Fruit fly (Drosophila melanogaster) whole organism, embryonic: Measurements from ENCODE around the gene CG34296.
A peak's percentile ranks its signal among the peaks of the same experiment; 100 is the strongest.

Experiments
- BEAF-32 ChIP-seq: fragments of 200-800 bp; sonication (Bioruptor generic); optimal IDR thresholded peaks from 3 replicates; lab custom pipeline; 2017; ENCODE audit warnings: missing biosample characterization, missing genetic modification characterization, mild to moderate bottlenecking, moderate library complexity, missing genetic modification reagents
- Bdp1 ChIP-seq: fragments of 200-800 bp; sonication (Bioruptor generic); optimal IDR thresholded peaks from 3 replicates; lab custom pipeline; 2016; ENCODE audit warnings: missing biosample characterization, missing genetic modification characterization
- CG10462 ChIP-seq: fragments of 200-800 bp; sonication (Bioruptor generic); optimal IDR thresholded peaks from 2 replicates; lab custom pipeline; 2016; ENCODE audit warnings: missing biosample characterization, missing genetic modification characterization
- CG10979 ChIP-seq: fragments of 200-800 bp; sonication (Bioruptor generic); optimal IDR thresholded peaks from 2 replicates; lab custom pipeline; 2018; ENCODE audit warnings: missing biosample characterization, mild to moderate bottlenecking, missing genetic modification characterization, moderate library complexity
- CG11560 ChIP-seq: fragments of 200-800 bp; sonication (Bioruptor generic); IDR thresholded peaks from 3 replicates; pipeline ENCODE4 v1.3.6; 2022; ENCODE audit warnings: missing biosample characterization, missing genetic modification characterization
- CG12219 ChIP-seq: fragments of 200-800 bp; sonication (Bioruptor generic); optimal IDR thresholded peaks from 3 replicates; lab custom pipeline; 2018; ENCODE audit warnings: missing biosample characterization, mild to moderate bottlenecking, missing genetic modification characterization
- CG14710 ChIP-seq: fragments of 200-800 bp; sonication (Bioruptor generic); optimal IDR thresholded peaks from 3 replicates; lab custom pipeline; 2019; ENCODE audit warnings: missing biosample characterization, mild to moderate bottlenecking, missing genetic modification characterization, moderate library complexity
- CG15073 ChIP-seq: fragments of 200-800 bp; sonication (Bioruptor generic); optimal IDR thresholded peaks from 2 replicates; lab custom pipeline; 2016; ENCODE audit warnings: missing biosample characterization, missing genetic modification characterization
- CG15269 ChIP-seq: fragments of 200-800 bp; sonication (Bioruptor generic); optimal IDR thresholded peaks from 2 replicates; lab custom pipeline; 2018; ENCODE audit warnings: missing biosample characterization, mild to moderate bottlenecking, missing genetic modification characterization, moderate library complexity
- CG1647 ChIP-seq: fragments of 200-800 bp; sonication (Bioruptor generic); optimal IDR thresholded peaks from 3 replicates; lab custom pipeline; 2016; ENCODE audit warnings: missing biosample characterization, missing genetic modification characterization
- CG17568 ChIP-seq: fragments of 200-800 bp; sonication (Bioruptor generic); optimal IDR thresholded peaks from 2 replicates; lab custom pipeline; 2018; ENCODE audit warnings: missing biosample characterization, mild to moderate bottlenecking, missing genetic modification characterization, moderate library complexity
- CG1792 ChIP-seq: fragments of 200-800 bp; sonication (Bioruptor generic); optimal IDR thresholded peaks from 2 replicates; lab custom pipeline; 2016; ENCODE audit warnings: missing biosample characterization, missing genetic modification characterization
- CG18599 ChIP-seq: fragments of 200-800 bp; sonication (Bioruptor generic); optimal IDR thresholded peaks from 3 replicates; lab custom pipeline; 2017; ENCODE audit warnings: missing biosample characterization, missing genetic modification characterization, mild to moderate bottlenecking, moderate library complexity, missing genetic modification reagents
- CG2875 ChIP-seq: fragments of 200-800 bp; sonication (Bioruptor generic); optimal IDR thresholded peaks from 2 replicates; lab custom pipeline; 2017; ENCODE audit warnings: missing biosample characterization, mild to moderate bottlenecking, missing genetic modification characterization, missing genetic modification reagents
- CG3065 ChIP-seq: fragments of 200-800 bp; sonication (Bioruptor generic); optimal IDR thresholded peaks from 2 replicates; lab custom pipeline; 2016; ENCODE audit warnings: missing biosample characterization, missing genetic modification characterization
- CG34376 ChIP-seq: fragments of 200-800 bp; sonication (Bioruptor generic); optimal IDR thresholded peaks from 2 replicates; lab custom pipeline; 2018; ENCODE audit warnings: missing biosample characterization, mild to moderate bottlenecking, missing genetic modification characterization
- CG6683 ChIP-seq: fragments of 200-800 bp; sonication (Bioruptor generic); optimal IDR thresholded peaks from 2 replicates; lab custom pipeline; 2017; ENCODE audit warnings: missing biosample characterization, mild to moderate bottlenecking, missing genetic modification characterization, missing genetic modification reagents
- CG7556 ChIP-seq: fragments of 200-800 bp; sonication (Bioruptor generic); optimal IDR thresholded peaks from 2 replicates; lab custom pipeline; 2017; ENCODE audit warnings: missing biosample characterization, mild to moderate bottlenecking, missing genetic modification characterization
- CG7745 ChIP-seq: fragments of 200-800 bp; sonication (Bioruptor generic); optimal IDR thresholded peaks from 2 replicates; lab custom pipeline; 2018; ENCODE audit warnings: missing biosample characterization, mild to moderate bottlenecking, missing genetic modification characterization, moderate library complexity
- CG7928 ChIP-seq: fragments of 200-800 bp; sonication (Bioruptor generic); optimal IDR thresholded peaks from 2 replicates; lab custom pipeline; 2017; ENCODE audit warnings: missing biosample characterization, mild to moderate bottlenecking, missing genetic modification characterization
- Dek ChIP-seq: fragments of 200-800 bp; sonication (Bioruptor generic); optimal IDR thresholded peaks from 3 replicates; lab custom pipeline; 2019; ENCODE audit warnings: missing biosample characterization, mild to moderate bottlenecking, missing genetic modification characterization, moderate library complexity
- Dfd ChIP-seq, 2 experiments: fragments of >200 bp; optimal IDR thresholded peaks; 2 replicates each; lab custom pipeline; 2017; ENCODE audit warnings: missing biosample characterization in 2 of 2, missing genetic modification characterization in 2 of 2
- Elba2 ChIP-seq: fragments of 200-800 bp; sonication (Bioruptor generic); optimal IDR thresholded peaks from 3 replicates; lab custom pipeline; 2016; ENCODE audit warnings: missing biosample characterization, missing genetic modification characterization
- Fer1 ChIP-seq: fragments of 200-800 bp; sonication (Bioruptor generic); optimal IDR thresholded peaks from 2 replicates; lab custom pipeline; 2017; ENCODE audit warnings: missing biosample characterization, mild to moderate bottlenecking, missing genetic modification characterization
- HLH4C ChIP-seq: fragments of 200-800 bp; sonication (Bioruptor generic); IDR thresholded peaks from 3 replicates; pipeline ENCODE4 v1.3.6; 2022; ENCODE audit warnings: missing biosample characterization, missing genetic modification characterization; ENCODE audit not compliant: partially characterized antibody
- Hr51 ChIP-seq, 2 experiments: fragments of 200-800 bp; sonication (Bioruptor generic); optimal IDR thresholded peaks; 2 replicates in 1 of 2; 3 replicates in 1 of 2; lab custom pipeline; 2016 to 2018; ENCODE audit warnings: missing biosample characterization in 2 of 2, missing genetic modification characterization in 2 of 2, mild to moderate bottlenecking in 1 of 2, moderate library complexity in 1 of 2
- Hr78 ChIP-seq, 2 experiments: fragments of 200-800 bp in 1 of 2; fragments of >200 bp in 1 of 2; sonication (Bioruptor generic) in 1 of 2; optimal IDR thresholded peaks; 2 replicates each; lab custom pipeline; 2017 to 2019; ENCODE audit warnings: missing biosample characterization in 2 of 2, missing genetic modification characterization in 2 of 2, mild to moderate bottlenecking in 1 of 2, moderate library complexity in 1 of 2
- PHDP ChIP-seq: fragments of 200-800 bp; sonication (Bioruptor generic); optimal IDR thresholded peaks from 3 replicates; lab custom pipeline; 2018; ENCODE audit warnings: missing biosample characterization, mild to moderate bottlenecking, missing genetic modification characterization, moderate library complexity
- Pdp1 ChIP-seq, 2 experiments: fragments of 200-800 bp; sonication (Bioruptor generic); optimal IDR thresholded peaks; 3 replicates each; lab custom pipeline; 2016; ENCODE audit warnings: missing biosample characterization in 2 of 2, missing genetic modification characterization in 2 of 2, mild to moderate bottlenecking in 1 of 2, moderate library complexity in 1 of 2
- Rfx ChIP-seq: fragments of 200-800 bp; sonication (Bioruptor generic); IDR thresholded peaks from 2 replicates; pipeline ENCODE4 v1.3.6; 2022; ENCODE audit warnings: missing biosample characterization, missing genetic modification characterization
- Sin3A ChIP-seq: fragments of >200 bp; optimal IDR thresholded peaks from 2 replicates; lab custom pipeline; 2018
- ase ChIP-seq: fragments of 200-800 bp; sonication (Bioruptor generic); IDR thresholded peaks from 3 replicates; pipeline ENCODE4 v1.3.6; 2022; ENCODE audit warnings: missing biosample characterization, missing genetic modification characterization
- br ChIP-seq: fragments of >200 bp; optimal IDR thresholded peaks from 2 replicates; lab custom pipeline; 2017
- cas ChIP-seq: fragments of 200-800 bp; sonication (Bioruptor generic); IDR thresholded peaks from 2 replicates; pipeline ENCODE4 v1.3.6; 2022; ENCODE audit warnings: missing biosample characterization, missing genetic modification characterization
- crol ChIP-seq: fragments of 200-800 bp; sonication (Bioruptor generic); IDR thresholded peaks from 2 replicates; pipeline ENCODE4 v1.3.6; 2022; ENCODE audit warnings: missing biosample characterization, missing genetic modification characterization
- dati ChIP-seq: fragments of 200-800 bp; sonication (Bioruptor generic); IDR thresholded peaks from 2 replicates; pipeline ENCODE4 v1.3.6; 2022; ENCODE audit warnings: missing biosample characterization, missing genetic modification characterization
- dmrt99B ChIP-seq: fragments of 200-800 bp; sonication (Bioruptor generic); optimal IDR thresholded peaks from 2 replicates; lab custom pipeline; 2018; ENCODE audit warnings: missing biosample characterization, mild to moderate bottlenecking, missing genetic modification characterization, moderate library complexity
- exex ChIP-seq: fragments of 200-800 bp; sonication (Bioruptor generic); optimal IDR thresholded peaks from 4 replicates; lab custom pipeline; 2018; ENCODE audit warnings: missing biosample characterization, mild to moderate bottlenecking, missing genetic modification characterization, moderate library complexity
- hkb ChIP-seq, 2 experiments: fragments of 200-800 bp in 1 of 2; fragments of >200 bp in 1 of 2; sonication (Bioruptor generic) in 1 of 2; IDR thresholded peaks in 1 of 2; optimal IDR thresholded peaks in 1 of 2; 2 replicates each; pipeline versions ENCODE4 v1.3.6 to Lab custom; 2017 to 2022; ENCODE audit warnings: missing biosample characterization in 1 of 2, missing genetic modification characterization in 1 of 2
- hth ChIP-seq: fragments of >200 bp; optimal IDR thresholded peaks from 2 replicates; lab custom pipeline; 2017; ENCODE audit warnings: inconsistent platforms
- lbe ChIP-seq: fragments of 200-800 bp; sonication (Bioruptor generic); optimal IDR thresholded peaks from 2 replicates; lab custom pipeline; 2016; ENCODE audit warnings: missing biosample characterization, mild to moderate bottlenecking, missing genetic modification characterization
- lmd ChIP-seq: fragments of 200-800 bp; sonication (Bioruptor generic); IDR thresholded peaks from 2 replicates; pipeline ENCODE4 v1.3.6; 2022; ENCODE audit warnings: missing biosample characterization, missing genetic modification characterization
- nerfin-1 ChIP-seq: fragments of 200-800 bp; sonication (Bioruptor generic); optimal IDR thresholded peaks from 3 replicates; lab custom pipeline; 2019; ENCODE audit warnings: missing biosample characterization, mild to moderate bottlenecking, missing genetic modification characterization, moderate library complexity
- sd ChIP-seq: fragments of 200-800 bp; sonication (Bioruptor generic); optimal IDR thresholded peaks from 3 replicates; lab custom pipeline; 2018; ENCODE audit warnings: missing biosample characterization, mild to moderate bottlenecking, missing genetic modification characterization, moderate library complexity
- tgo ChIP-seq: fragments of 200-800 bp; sonication (Bioruptor generic); IDR thresholded peaks from 3 replicates; pipeline ENCODE4 v1.3.6; 2022; ENCODE audit warnings: missing biosample characterization, missing genetic modification characterization
- tll ChIP-seq, 2 experiments: fragments of 200-800 bp in 1 of 2; fragments of >200 bp in 1 of 2; sonication (Bioruptor generic) in 1 of 2; optimal IDR thresholded peaks; 2 replicates each; lab custom pipeline; 2017 to 2019; ENCODE audit warnings: missing biosample characterization in 2 of 2, missing genetic modification characterization in 2 of 2, mild to moderate bottlenecking in 1 of 2, moderate library complexity in 1 of 2
- unpg ChIP-seq: fragments of 200-800 bp; sonication (Bioruptor generic); optimal IDR thresholded peaks from 3 replicates; lab custom pipeline; 2018; ENCODE audit warnings: missing biosample characterization, mild to moderate bottlenecking, missing genetic modification characterization, moderate library complexity
- usp ChIP-seq: fragments of >200 bp; optimal IDR thresholded peaks from 2 replicates; lab custom pipeline; 2017; ENCODE audit warnings: missing biosample characterization, missing genetic modification characterization
- zen ChIP-seq: fragments of 200-800 bp; sonication (Bioruptor generic); optimal IDR thresholded peaks from 3 replicates; lab custom pipeline; 2018; ENCODE audit warnings: missing biosample characterization, mild to moderate bottlenecking, missing genetic modification characterization, moderate library complexity
- zfh2 ChIP-seq: fragments of 200-800 bp; sonication (Bioruptor generic); optimal IDR thresholded peaks from 2 replicates; lab custom pipeline; 2016; ENCODE audit warnings: missing biosample characterization, missing genetic modification characterization

CG34296 gene

DNA sequence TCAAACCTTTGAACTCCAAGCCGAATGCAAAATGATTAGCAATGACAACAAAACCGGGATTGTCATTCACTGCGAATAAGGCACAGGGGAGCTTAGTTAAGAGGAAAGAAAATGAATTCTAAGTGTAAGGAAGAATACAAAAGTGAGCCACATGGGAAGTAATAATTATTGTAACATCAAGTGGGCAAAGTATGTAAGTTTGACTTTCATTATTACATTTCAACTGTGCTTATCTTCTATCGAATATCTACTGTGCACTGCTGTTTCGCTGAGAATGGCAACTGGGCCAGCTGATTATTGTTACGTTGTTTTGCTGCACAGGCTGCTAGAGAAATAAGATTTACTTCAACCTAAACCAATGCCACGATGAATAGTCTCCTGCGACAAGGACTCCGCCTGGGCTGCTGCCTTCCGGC is 14.3 kb downstream of the CG34296 start, which contains the start of the genes CG7601 and CIA30 (continued):
- TF ChIP-seq CG17568 (GFP tag; lab: Kevin White, UChicago) (no peak), CG7745 (tag; lab: Kevin White, UChicago) (peak; percentile 46), CG11560 (tag; lab: Robert Waterston, UW) (peak; percentile 97), tll (GFP tag; optimal IDR thresholded peaks at IDR 0.05; lab: Kevin White, UChicago) (peak; percentile 7 to 41), cas (GFP tag; lab: Robert Waterston, UW) (peak; percentile 100), Sin3A (lab: Kevin White, UChicago) (peak; percentile 6), Hr51 (GFP tag; optimal IDR thresholded peaks at IDR 0.05; lab: Kevin White, UChicago) (peak; percentile 95 to 98), dmrt99B (tag; lab: Kevin White, UChicago) (peak; percentile 97), Elba2 (GFP tag; lab: Kevin White, UChicago) (peak; percentile 70), HLH4C (GFP tag; lab: Robert Waterston, UW) (no peak), Pdp1 (GFP tag; optimal IDR thresholded peaks at IDR 0.05; lab: Kevin White, UChicago) (peak; percentile 99), CG7556 (GFP tag; lab: Kevin White, UChicago) (peak; percentile 96), CG34376 (GFP tag; lab: Kevin White, UChicago) (peak; percentile 98), ase (peak; percentile 100), Dfd (GFP tag; optimal IDR thresholded peaks at IDR 0.05; lab: Kevin White, UChicago) (no peak), hth (lab: Kevin White, UChicago) (no peak), nerfin-1 (peak; percentile 95), Hr78 (GFP tag; optimal IDR thresholded peaks at IDR 0.05; lab: Kevin White, UChicago) (peak in 1 of 2 experiments; percentile 94), Dek (peak; percentile 98), lmd (GFP tag; lab: Robert Waterston, UW) (peak; percentile 100), PHDP (tag; lab: Kevin White, UChicago) (peak; percentile 96), CG12219 (GFP tag; lab: Kevin White, UChicago) (peak; percentile 94), exex (peak; percentile 96), CG2875 (peak; percentile 92), tgo (peak; percentile 100), dati (GFP tag; lab: Robert Waterston, UW) (peak; percentile 100), CG15269 (tag; lab: Kevin White, UChicago) (peak; percentile 97), CG1792 (peak; percentile 98), zen (tag; lab: Kevin White, UChicago) (peak; percentile 99), CG10979 (tag; lab: Kevin White, UChicago) (peak; percentile 97), unpg (peak; percentile 98), Rfx (GFP tag; lab: Robert Waterston, UW) (peak; percentile 100), BEAF-32 (GFP tag; lab: Kevin White, UChicago) (peak; percentile 29), CG3065 (GFP tag; lab: Kevin White, UChicago) (peak; percentile 93), br (lab: Kevin White, UChicago) (no peak), CG7928 (GFP tag; lab: Kevin White, UChicago) (peak; percentile 84), usp (no peak), sd (no peak), CG1647 (peak; percentile 99), crol (GFP tag; lab: Robert Waterston, UW) (peak; percentile 94), zfh2 (GFP tag; lab: Kevin White, UChicago) (peak; percentile 99), Fer1 (GFP tag; lab: Kevin White, UChicago) (peak; percentile 97), CG15073 (GFP tag; lab: Kevin White, UChicago) (peak; percentile 88), lbe (GFP tag; lab: Kevin White, UChicago) (peak; percentile 97), Bdp1 (peak; percentile 93), CG10462 (GFP tag; lab: Kevin White, UChicago) (peak; percentile 95), hkb (optimal IDR thresholded peaks at IDR 0.05; lab: Kevin White, UChicago) (no peak), hkb (GFP tag; IDR thresholded peaks at IDR 0.05; lab: Robert Waterston, UW) (peak; percentile 100), CG14710 (tag; lab: Kevin White, UChicago) (peak; percentile 96), CG18599 (peak; percentile 98), CG6683 (GFP tag; lab: Kevin White, UChicago) (peak; percentile 93)
